Fruit fly (Drosophila melanogaster) whole organism, embryonic: ENCODE measurements around the gene mib1.

Source experiments
- Ada2b ChIP-seq: fragments of 200-800 bp; sonication (Bioruptor generic); IDR thresholded peaks from 2 replicates; pipeline ENCODE4 v1.3.6; 2022; ENCODE audit warnings: missing biosample characterization, missing genetic modification characterization
- Aef1 ChIP-seq: fragments of 200-800 bp; sonication (Bioruptor generic); IDR thresholded peaks from 3 replicates; pipeline ENCODE4 v1.3.6; 2022; ENCODE audit warnings: missing biosample characterization, missing genetic modification characterization
- C15 ChIP-seq: fragments of 200-800 bp; sonication (Bioruptor generic); IDR thresholded peaks from 3 replicates; pipeline ENCODE4 v1.3.6; 2022; ENCODE audit warnings: missing biosample characterization, missing genetic modification characterization
- CG10431 ChIP-seq: fragments of 200-800 bp; sonication (Bioruptor generic); optimal IDR thresholded peaks from 3 replicates; lab custom pipeline; 2018; ENCODE audit warnings: missing biosample characterization, mild to moderate bottlenecking, missing genetic modification characterization
- CG10543 ChIP-seq: fragments of 200-800 bp; sonication (Bioruptor generic); optimal IDR thresholded peaks from 3 replicates; lab custom pipeline; 2017; ENCODE audit warnings: missing biosample characterization, mild to moderate bottlenecking, missing genetic modification characterization, moderate library complexity
- CG10565 ChIP-seq: fragments of 200-800 bp; sonication (Bioruptor generic); optimal IDR thresholded peaks from 3 replicates; lab custom pipeline; 2016; ENCODE audit warnings: missing biosample characterization, mild to moderate bottlenecking, missing genetic modification characterization
- CG11093 ChIP-seq: fragments of 200-800 bp; sonication (Bioruptor generic); IDR thresholded peaks from 3 replicates; pipeline ENCODE4 v1.3.6; 2022; ENCODE audit warnings: missing biosample characterization, missing genetic modification characterization
- CG12104 ChIP-seq: fragments of 200-800 bp; sonication (Bioruptor generic); optimal IDR thresholded peaks from 3 replicates; lab custom pipeline; 2016; ENCODE audit warnings: missing biosample characterization, missing genetic modification characterization
- CG13894 ChIP-seq: fragments of 200-800 bp; sonication (Bioruptor generic); optimal IDR thresholded peaks from 3 replicates; lab custom pipeline; 2018; ENCODE audit warnings: missing biosample characterization, mild to moderate bottlenecking, missing genetic modification characterization, moderate library complexity
- CG15696 ChIP-seq: fragments of 200-800 bp; sonication (Bioruptor generic); optimal IDR thresholded peaks from 2 replicates; lab custom pipeline; 2019; ENCODE audit warnings: missing biosample characterization, mild to moderate bottlenecking, missing genetic modification characterization, moderate library complexity
- CG16815 ChIP-seq: fragments of 200-800 bp; sonication (Bioruptor generic); optimal IDR thresholded peaks from 3 replicates; lab custom pipeline; 2017; ENCODE audit warnings: missing biosample characterization, mild to moderate bottlenecking, missing genetic modification characterization
- CG18764 ChIP-seq: fragments of 200-800 bp; sonication (Bioruptor generic); optimal IDR thresholded peaks from 3 replicates; lab custom pipeline; 2016; ENCODE audit warnings: missing biosample characterization, missing genetic modification characterization
- CG30403 ChIP-seq: fragments of 200-800 bp; sonication (Bioruptor generic); optimal IDR thresholded peaks from 3 replicates; lab custom pipeline; 2016; ENCODE audit warnings: missing biosample characterization, missing genetic modification characterization
- CG4424 ChIP-seq: fragments of 200-800 bp; sonication (Bioruptor generic); optimal IDR thresholded peaks from 3 replicates; lab custom pipeline; 2016; ENCODE audit warnings: missing biosample characterization, missing genetic modification characterization
- CG4820 ChIP-seq: fragments of 200-800 bp; sonication (Bioruptor generic); optimal IDR thresholded peaks from 3 replicates; lab custom pipeline; 2016; ENCODE audit warnings: missing biosample characterization, missing genetic modification characterization
- CG4854 ChIP-seq: fragments of 200-800 bp; sonication (Bioruptor generic); optimal IDR thresholded peaks from 2 replicates; lab custom pipeline; 2016; ENCODE audit warnings: missing biosample characterization, missing genetic modification characterization, inconsistent platforms
- CG6854 ChIP-seq: fragments of 200-800 bp; sonication (Bioruptor generic); optimal IDR thresholded peaks from 3 replicates; lab custom pipeline; 2017; ENCODE audit warnings: missing biosample characterization, mild to moderate bottlenecking, missing genetic modification characterization
- ERR ChIP-seq: fragments of 200-800 bp; sonication (Bioruptor generic); optimal IDR thresholded peaks from 2 replicates; lab custom pipeline; 2016; ENCODE audit warnings: missing biosample characterization, missing genetic modification characterization
- Fer2 ChIP-seq: fragments of 200-800 bp; sonication (Bioruptor generic); optimal IDR thresholded peaks from 2 replicates; lab custom pipeline; 2018; ENCODE audit warnings: missing biosample characterization, mild to moderate bottlenecking, missing genetic modification characterization, moderate library complexity
- Gsc ChIP-seq: fragments of 200-800 bp; sonication (Bioruptor generic); IDR thresholded peaks from 2 replicates; pipeline ENCODE4 v1.3.6; 2022; ENCODE audit warnings: missing biosample characterization, missing genetic modification characterization
- Gug ChIP-seq: fragments of 200-800 bp; sonication (Bioruptor generic); IDR thresholded peaks from 4 replicates; pipeline ENCODE4 v1.3.6; 2022; ENCODE audit warnings: missing biosample characterization, missing genetic modification characterization
- H2.0 ChIP-seq: fragments of 200-800 bp; sonication (Bioruptor generic); IDR thresholded peaks from 2 replicates; pipeline ENCODE4 v1.3.6; 2022; ENCODE audit warnings: missing biosample characterization, missing genetic modification characterization
- HLH4C ChIP-seq: fragments of 200-800 bp; sonication (Bioruptor generic); IDR thresholded peaks from 3 replicates; pipeline ENCODE4 v1.3.6; 2022; ENCODE audit warnings: missing biosample characterization, missing genetic modification characterization; ENCODE audit not compliant: partially characterized antibody
- Hr3 ChIP-seq: fragments of 200-800 bp; sonication (Bioruptor generic); optimal IDR thresholded peaks from 3 replicates; lab custom pipeline; 2016; ENCODE audit warnings: missing biosample characterization, missing genetic modification characterization
- Hr51 ChIP-seq, 2 experiments: fragments of 200-800 bp; sonication (Bioruptor generic); optimal IDR thresholded peaks; 2 replicates in 1 of 2; 3 replicates in 1 of 2; lab custom pipeline; 2016 to 2018; ENCODE audit warnings: missing biosample characterization in 2 of 2, missing genetic modification characterization in 2 of 2, mild to moderate bottlenecking in 1 of 2, moderate library complexity in 1 of 2
- Kr ChIP-seq: fragments of 200-800 bp; sonication (Bioruptor generic); optimal IDR thresholded peaks from 2 replicates; lab custom pipeline; 2017; ENCODE audit warnings: missing biosample characterization, mild to moderate bottlenecking, missing genetic modification characterization
- MTF-1 ChIP-seq: fragments of 200-800 bp; sonication (Bioruptor generic); optimal IDR thresholded peaks from 2 replicates; lab custom pipeline; 2018; ENCODE audit warnings: missing biosample characterization, mild to moderate bottlenecking, missing genetic modification characterization, borderline replicate concordance
- Six4 ChIP-seq: fragments of 200-800 bp; sonication (Bioruptor generic); optimal IDR thresholded peaks from 2 replicates; lab custom pipeline; 2016; ENCODE audit warnings: missing biosample characterization, missing genetic modification characterization
- Sox102F ChIP-seq: fragments of 200-800 bp; sonication (Bioruptor generic); optimal IDR thresholded peaks from 2 replicates; lab custom pipeline; 2018; ENCODE audit warnings: missing biosample characterization, mild to moderate bottlenecking, missing genetic modification characterization, moderate library complexity
- Tbp ChIP-seq: fragments of >200 bp; optimal IDR thresholded peaks from 2 replicates; lab custom pipeline; 2018; ENCODE audit warnings: missing biosample characterization, missing genetic modification characterization
- ap ChIP-seq: fragments of 200-800 bp; sonication (Bioruptor generic); IDR thresholded peaks from 2 replicates; pipeline ENCODE4 v1.3.6; 2022; ENCODE audit warnings: missing biosample characterization, missing genetic modification characterization
- cad ChIP-seq: fragments of >200 bp; optimal IDR thresholded peaks from 2 replicates; lab custom pipeline; 2017; ENCODE audit warnings: missing biosample characterization, missing genetic modification characterization
- cato ChIP-seq: fragments of 200-800 bp; sonication (Bioruptor generic); optimal IDR thresholded peaks from 2 replicates; lab custom pipeline; 2016; ENCODE audit warnings: missing biosample characterization, missing genetic modification characterization, borderline replicate concordance
- caup ChIP-seq: fragments of 200-800 bp; sonication (Bioruptor generic); optimal IDR thresholded peaks from 3 replicates; lab custom pipeline; 2017; ENCODE audit warnings: missing biosample characterization, mild to moderate bottlenecking, missing genetic modification characterization, moderate library complexity; ENCODE audit not compliant: severe bottlenecking
- chif ChIP-seq, 2 experiments: fragments of 200-800 bp; sonication (Bioruptor generic); optimal IDR thresholded peaks; 3 replicates each; lab custom pipeline; 2016; ENCODE audit warnings: missing biosample characterization in 2 of 2, missing genetic modification characterization in 2 of 2
- chn ChIP-seq: fragments of 200-800 bp; sonication (Bioruptor generic); optimal IDR thresholded peaks from 2 replicates; lab custom pipeline; 2016; ENCODE audit warnings: missing biosample characterization, missing genetic modification characterization
- dm ChIP-seq: fragments of 200-800 bp; sonication (Bioruptor generic); optimal IDR thresholded peaks from 3 replicates; lab custom pipeline; 2016; ENCODE audit warnings: missing biosample characterization, missing genetic modification characterization
- dmrt99B ChIP-seq: fragments of 200-800 bp; sonication (Bioruptor generic); optimal IDR thresholded peaks from 2 replicates; lab custom pipeline; 2018; ENCODE audit warnings: missing biosample characterization, mild to moderate bottlenecking, missing genetic modification characterization, moderate library complexity
- dysf ChIP-seq: fragments of 200-800 bp; sonication (Bioruptor generic); IDR thresholded peaks from 3 replicates; pipeline ENCODE4 v1.3.6; 2022; ENCODE audit warnings: missing biosample characterization, missing genetic modification characterization
- esg ChIP-seq: fragments of 200-800 bp; sonication (Bioruptor generic); conservative IDR thresholded peaks from 2 replicates; pipeline ENCODE4 v1.3.6; 2022; ENCODE audit warnings: missing biosample characterization, missing genetic modification characterization
- kay ChIP-seq: fragments of 200-800 bp; sonication (Bioruptor generic); optimal IDR thresholded peaks from 2 replicates; lab custom pipeline; 2016; ENCODE audit warnings: missing biosample characterization, missing genetic modification characterization
- mam ChIP-seq: fragments of 200-800 bp; sonication (Bioruptor generic); optimal IDR thresholded peaks from 3 replicates; lab custom pipeline; 2016; ENCODE audit warnings: missing biosample characterization, missing genetic modification characterization
- mld ChIP-seq: fragments of 200-800 bp; sonication (Bioruptor generic); IDR thresholded peaks from 3 replicates; pipeline ENCODE4 v1.3.6; 2022; ENCODE audit warnings: missing biosample characterization, missing genetic modification characterization; ENCODE audit not compliant: partially characterized antibody
- pan ChIP-seq, 4 experiments: fragments of >200 bp in 3 of 4; fragments of 200-800 bp in 1 of 4; sonication (Bioruptor generic) in 1 of 4; optimal IDR thresholded peaks in 3 of 4; IDR thresholded peaks in 1 of 4; 2 replicates each; pipeline versions ENCODE4 v1.3.6 to Lab custom; 2017 to 2022; ENCODE audit warnings: missing biosample characterization in 2 of 4, missing genetic modification characterization in 2 of 4, mixed read lengths in 1 of 4
- pho ChIP-seq: fragments of 200-800 bp; sonication (Bioruptor generic); optimal IDR thresholded peaks from 2 replicates; lab custom pipeline; 2016; ENCODE audit warnings: missing biosample characterization, missing genetic modification characterization
- sens ChIP-seq: fragments of 200-800 bp; sonication (Bioruptor generic); peaks from one replicate; lab custom pipeline; 2016; ENCODE audit warnings: missing biosample characterization, missing genetic modification characterization
- slp2 ChIP-seq: fragments of 200-800 bp; sonication (Bioruptor generic); optimal IDR thresholded peaks from 2 replicates; lab custom pipeline; 2016; ENCODE audit warnings: missing biosample characterization, missing genetic modification characterization
- stc ChIP-seq: fragments of 200-800 bp; sonication (Bioruptor generic); IDR thresholded peaks from 2 replicates; pipeline ENCODE4 v1.3.6; 2022; ENCODE audit warnings: missing biosample characterization, missing genetic modification characterization
- vvl ChIP-seq: fragments of 200-800 bp; sonication (Bioruptor generic); IDR thresholded peaks from 2 replicates; pipeline ENCODE4 v1.3.6; 2022; ENCODE audit warnings: missing biosample characterization, missing genetic modification characterization

mib1 gene

dm6 chr3L:16026065-16026789, 14.6 kb upstream of the mib1 start (continued):
- TF ChIP-seq kay = peak; percentile 30
- TF ChIP-seq CG10431 (GFP tag; lab: Kevin White, UChicago) = peak; percentile 83
- no peak for TF ChIP-seq Tbp
- TF ChIP-seq CG13894 (tag; lab: Kevin White, UChicago) = no peak
- peak; percentile 52 for TF ChIP-seq ERR (GFP tag; lab: Kevin White, UChicago)
- TF ChIP-seq Hr3 (GFP tag; lab: Kevin White, UChicago) = no peak
- TF ChIP-seq C15 (GFP tag; lab: Robert Waterston, UW) = peak; percentile 11; the same call in 1 of the 3 replicates
- peak; percentile 42 for TF ChIP-seq pho (GFP tag; lab: Kevin White, UChicago)
- peak; percentile 42 for TF ChIP-seq CG4424 (GFP tag; lab: Kevin White, UChicago)
- TF ChIP-seq CG10565 (GFP tag; lab: Kevin White, UChicago) = peak; percentile 5
- TF ChIP-seq Six4 (GFP tag; lab: Kevin White, UChicago) = peak; percentile 34
- TF ChIP-seq dmrt99B = peak; percentile 28
- peak; percentile 37; the same call in 1 of the 3 replicates for TF ChIP-seq CG11093 (GFP tag; lab: Robert Waterston, UW)
- TF ChIP-seq sens (GFP tag; lab: Kevin White, UChicago) = peak; percentile 94
- TF ChIP-seq chn = peak; percentile 11
- TF ChIP-seq mld (GFP tag; lab: Robert Waterston, UW) = no peak
- TF ChIP-seq mam (GFP tag; lab: Kevin White, UChicago) = no peak
- peak; percentile 81 for TF ChIP-seq MTF-1 (GFP tag; lab: Kevin White, UChicago)
- peak; percentile 28; the same call in 1 of the 3 replicates for TF ChIP-seq dysf (GFP tag; lab: Robert Waterston, UW)
- TF ChIP-seq H2.0 (GFP tag; lab: Robert Waterston, UW) = no peak
- peak; percentile 50; the same call in 1 of the 2 replicates for TF ChIP-seq stc (GFP tag; lab: Robert Waterston, UW)
- peak; percentile 45 for TF ChIP-seq dm (GFP tag; lab: Kevin White, UChicago)
- peak; percentile 38 for TF ChIP-seq CG4854
- peak; percentile 38 for TF ChIP-seq CG4820
- TF ChIP-seq cato (GFP tag; lab: Kevin White, UChicago) = peak; percentile 45
- no peak for TF ChIP-seq CG16815 (GFP tag; lab: Kevin White, UChicago)
- peak; percentile 72 for TF ChIP-seq CG6854 (GFP tag; lab: Kevin White, UChicago)
- TF ChIP-seq pan (optimal IDR thresholded peaks at IDR 0.05; lab: Kevin White, UChicago) = no peak
- peak in 1 of 2 experiments; percentile 78 for TF ChIP-seq pan (GFP tag; optimal IDR thresholded peaks at IDR 0.05 in 1 of 2, IDR thresholded peaks at IDR 0.05 in 1 of 2)
- TF ChIP-seq CG15696 (tag; lab: Kevin White, UChicago) = peak; percentile 69
- peak; percentile 19 for TF ChIP-seq Fer2
- TF ChIP-seq Kr = peak; percentile 58
- peak; percentile 20 for TF ChIP-seq CG30403 (GFP tag; lab: Kevin White, UChicago)
- peak; percentile 44; the same call in 1 of the 2 replicates for TF ChIP-seq ap (GFP tag; lab: Robert Waterston, UW)
- TF ChIP-seq esg (GFP tag; lab: Robert Waterston, UW) = no peak
- TF ChIP-seq cad (GFP tag; lab: Kevin White, UChicago) = no peak
- peak; percentile 9 for TF ChIP-seq Sox102F
- TF ChIP-seq HLH4C (GFP tag; lab: Robert Waterston, UW) = no peak
- TF ChIP-seq CG10543 (GFP tag; lab: Kevin White, UChicago) = peak; percentile 87
- TF ChIP-seq Gsc (GFP tag; lab: Robert Waterston, UW) = no peak
- TF ChIP-seq Aef1 (GFP tag; lab: Robert Waterston, UW) = peak; percentile 68
- TF ChIP-seq CG18764 = peak; percentile 58
- peak; percentile 0 for TF ChIP-seq CG12104
- peak; percentile 25; the same call in 1 of the 2 replicates for TF ChIP-seq Ada2b
- TF ChIP-seq slp2 (GFP tag; lab: Kevin White, UChicago) = peak; percentile 33
- peak; percentile 78 for TF ChIP-seq caup
- TF ChIP-seq chif (GFP tag; optimal IDR thresholded peaks at IDR 0.05; lab: Kevin White, UChicago) = peak; percentile 30 to 54
- TF ChIP-seq Gug (GFP tag; lab: Robert Waterston, UW) = no peak; the same call in 3 of the 4 replicates
- TF ChIP-seq vvl (GFP tag; lab: Robert Waterston, UW) = peak; percentile 74
- peak; percentile 33 to 68 for TF ChIP-seq Hr51 (GFP tag; optimal IDR thresholded peaks at IDR 0.05; lab: Kevin White, UChicago)
